Fruit fly (Drosophila melanogaster): Measurements from ENCODE around the gene CG33514.

CG33514 gene

DNA sequence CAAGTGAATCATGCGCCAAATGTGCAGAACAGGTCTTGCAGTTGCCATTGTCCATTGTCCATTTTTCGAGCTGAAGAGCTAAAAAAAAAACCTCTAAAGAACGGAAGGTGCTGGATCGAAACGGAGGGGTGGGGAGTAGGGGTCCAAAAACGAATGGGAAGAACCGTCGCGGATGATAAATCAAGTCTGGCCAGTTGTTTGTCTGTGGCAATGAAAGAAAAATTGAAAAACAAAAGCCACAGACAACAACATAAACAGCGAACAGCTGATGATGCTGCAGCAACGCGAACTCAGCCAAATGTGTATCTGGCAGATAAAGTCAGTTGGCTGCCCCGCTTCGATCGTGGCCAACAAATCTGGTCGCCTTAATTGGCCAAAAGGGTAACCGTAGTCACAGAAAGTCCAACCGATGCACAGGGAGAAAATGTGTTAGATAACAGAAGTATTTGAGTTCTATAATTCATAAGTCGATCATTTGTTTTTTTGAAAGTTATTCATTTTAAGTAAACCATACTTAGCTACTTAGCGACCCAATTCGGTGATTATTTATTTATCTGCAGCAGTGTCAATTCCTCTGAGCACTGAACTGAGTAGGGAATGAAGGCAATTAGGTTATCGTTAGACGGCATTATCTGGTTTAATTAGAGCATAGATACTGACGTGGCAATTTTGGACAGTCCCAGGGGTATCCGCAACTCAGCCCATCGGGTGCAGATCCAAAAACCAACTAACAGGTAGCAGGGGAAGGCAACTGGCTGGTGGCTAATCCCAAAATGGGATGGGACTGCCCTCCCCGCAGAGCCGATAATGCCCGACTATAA, 43.3 kb downstream of the CG33514 start:
- TF ChIP-seq Sin3A (optimal IDR thresholded peaks at IDR 0.05), result no peak
- TF ChIP-seq ttk (optimal IDR thresholded peaks at IDR 0.05), result no peak
- no peak for TF ChIP-seq Myc (optimal IDR thresholded peaks at IDR 0.05)
- TF ChIP-seq h (optimal IDR thresholded peaks at IDR 0.05), result no peak
- TF ChIP-seq psq (optimal IDR thresholded peaks at IDR 0.05), result no peak

DNA sequence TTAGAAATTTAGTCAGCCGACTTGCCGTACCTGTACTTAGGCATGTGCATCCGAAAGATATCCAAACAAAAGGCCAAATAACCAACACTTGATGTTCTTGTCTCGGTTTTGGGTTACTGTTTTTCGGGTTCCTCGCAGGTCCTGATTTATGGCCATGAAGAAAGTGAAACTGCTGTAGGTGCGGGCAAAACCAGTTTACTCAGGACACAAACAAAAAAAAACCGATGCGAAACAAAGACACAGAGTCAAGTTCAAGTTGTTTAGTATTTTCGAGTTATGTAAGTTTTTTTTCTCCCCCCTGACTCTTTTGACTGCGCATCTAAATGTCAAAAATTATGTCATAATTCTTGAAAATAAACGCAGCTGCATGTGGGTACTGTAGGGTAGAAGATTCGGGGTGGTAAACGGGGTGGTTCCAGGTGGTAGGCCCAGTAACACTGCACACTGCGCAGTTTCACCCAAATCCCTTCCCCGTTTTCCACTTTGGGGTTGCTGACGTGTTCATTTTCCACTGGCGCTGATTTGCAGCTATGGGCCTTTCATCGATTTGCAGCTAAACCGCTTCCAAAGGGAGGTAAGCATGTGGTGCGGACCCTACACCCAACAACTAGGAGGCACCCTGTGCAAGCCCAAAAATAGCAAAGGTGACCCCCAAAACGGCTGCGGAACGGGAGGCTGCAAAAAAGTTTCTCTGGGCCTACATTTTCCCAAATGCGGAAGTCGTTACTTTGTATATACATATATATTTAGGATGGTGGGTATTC, 44.1 kb downstream of the CG33514 start:
- TF ChIP-seq Sin3A (optimal IDR thresholded peaks at IDR 0.05) (no peak), ttk (optimal IDR thresholded peaks at IDR 0.05) (no peak), insv (optimal IDR thresholded peaks at IDR 0.05) (no peak), h (optimal IDR thresholded peaks at IDR 0.05) (no peak), psq (optimal IDR thresholded peaks at IDR 0.05) (no peak), Myc (optimal IDR thresholded peaks at IDR 0.05) (no peak)

DNA sequence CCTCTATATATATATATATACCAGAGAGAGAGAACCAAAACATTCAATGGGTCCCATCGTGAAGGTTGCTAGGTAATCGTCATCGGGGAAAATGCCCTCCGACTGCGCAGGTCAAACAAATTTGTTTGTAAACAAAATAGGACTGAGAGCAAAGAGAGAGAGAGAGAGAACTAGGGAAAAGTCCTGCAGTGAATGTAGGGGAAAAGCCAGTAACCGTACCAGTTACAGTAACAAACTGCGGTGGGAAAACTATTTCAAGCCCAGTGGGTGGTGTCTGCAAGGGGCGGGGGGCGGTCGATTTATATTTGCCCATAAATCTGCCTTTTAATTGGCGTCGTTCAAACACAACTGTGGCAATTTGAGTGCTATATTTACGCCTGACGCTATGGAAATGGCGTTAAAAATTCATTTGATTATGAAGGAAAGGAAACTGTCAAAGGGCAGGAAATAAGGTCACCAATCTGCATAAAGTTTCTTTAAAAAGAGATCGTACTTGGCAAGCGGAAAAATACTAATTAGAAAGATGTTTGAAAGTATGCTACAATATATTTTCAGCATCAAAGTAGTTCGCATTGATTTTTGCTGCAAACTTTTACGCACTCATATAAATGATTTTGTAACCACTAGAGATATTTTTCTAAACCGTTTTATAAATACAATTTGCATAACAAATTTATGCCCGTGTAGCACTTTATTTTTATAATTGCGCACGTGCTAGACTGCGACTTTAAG, 44.8 kb downstream of the CG33514 start:
- no peak for TF ChIP-seq Myc (optimal IDR thresholded peaks at IDR 0.05)

DNA sequence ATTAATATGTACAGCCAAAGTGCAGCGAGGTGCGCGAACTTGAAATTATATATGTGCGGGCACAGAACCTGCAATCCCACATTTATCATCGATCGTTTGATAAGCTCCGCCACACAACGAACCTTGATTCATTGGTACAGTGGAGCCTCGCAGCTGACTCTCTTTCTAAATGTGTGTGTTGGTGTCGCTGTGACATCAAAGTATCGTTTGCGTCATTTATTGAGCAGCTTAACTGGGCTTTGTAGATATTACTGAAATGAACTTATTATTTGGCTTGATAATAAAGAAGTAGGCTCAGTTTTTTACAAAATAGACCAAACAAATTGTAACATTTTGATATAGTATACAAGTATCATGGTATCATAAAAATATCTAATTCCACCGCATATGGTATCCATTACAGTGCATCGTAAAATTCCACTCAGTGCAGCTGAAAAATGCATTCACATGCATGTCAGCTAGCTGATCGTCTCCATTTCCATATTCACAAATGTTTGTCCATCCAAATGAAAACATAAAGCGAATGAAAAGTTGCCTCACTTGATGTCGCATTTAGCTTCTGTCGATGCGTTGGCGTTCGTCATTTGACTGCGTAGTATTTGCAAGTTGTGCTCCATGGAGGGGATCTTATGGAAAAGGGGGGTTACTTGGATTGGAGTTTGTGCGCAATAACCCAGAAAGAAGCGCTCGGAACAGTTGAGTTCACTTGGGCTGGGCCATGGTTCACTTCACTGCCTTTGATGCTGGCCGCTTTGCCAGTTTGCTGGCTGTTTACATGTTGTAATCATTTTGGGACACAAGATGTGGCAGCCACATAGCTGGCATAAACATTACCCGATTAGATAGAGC, 46.0 kb downstream of the CG33514 start:
- TF ChIP-seq psq (optimal IDR thresholded peaks at IDR 0.05), result no peak
- TF ChIP-seq insv (optimal IDR thresholded peaks at IDR 0.05), result no peak
- no peak for TF ChIP-seq ttk (optimal IDR thresholded peaks at IDR 0.05)
- no peak for TF ChIP-seq Myc (optimal IDR thresholded peaks at IDR 0.05)
- no peak for TF ChIP-seq h (optimal IDR thresholded peaks at IDR 0.05)
- no peak for TF ChIP-seq Sin3A (optimal IDR thresholded peaks at IDR 0.05)

DNA sequence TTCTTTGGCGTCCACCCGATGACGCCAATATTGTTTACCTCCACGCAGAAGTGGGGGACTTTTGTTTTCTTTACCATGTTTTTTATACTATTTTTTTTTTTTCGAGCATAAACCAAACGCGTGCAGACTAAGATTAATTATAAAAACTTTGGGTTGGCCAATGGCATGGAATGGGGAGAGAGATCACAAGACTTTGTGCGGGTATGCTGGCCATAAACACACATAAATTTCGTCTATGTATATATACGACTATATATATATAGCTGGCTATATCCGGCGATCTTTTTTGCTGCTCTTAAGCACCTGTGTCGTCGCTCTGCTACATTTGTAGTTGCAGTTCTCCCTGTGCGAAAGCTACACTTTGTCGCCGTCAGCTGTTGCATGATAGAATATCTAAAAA, 46.7 kb downstream of the CG33514 start:
- TF ChIP-seq Myc (optimal IDR thresholded peaks at IDR 0.05), result no peak
- no peak for TF ChIP-seq psq (optimal IDR thresholded peaks at IDR 0.05)
- no peak for TF ChIP-seq Sin3A (optimal IDR thresholded peaks at IDR 0.05)

DNA sequence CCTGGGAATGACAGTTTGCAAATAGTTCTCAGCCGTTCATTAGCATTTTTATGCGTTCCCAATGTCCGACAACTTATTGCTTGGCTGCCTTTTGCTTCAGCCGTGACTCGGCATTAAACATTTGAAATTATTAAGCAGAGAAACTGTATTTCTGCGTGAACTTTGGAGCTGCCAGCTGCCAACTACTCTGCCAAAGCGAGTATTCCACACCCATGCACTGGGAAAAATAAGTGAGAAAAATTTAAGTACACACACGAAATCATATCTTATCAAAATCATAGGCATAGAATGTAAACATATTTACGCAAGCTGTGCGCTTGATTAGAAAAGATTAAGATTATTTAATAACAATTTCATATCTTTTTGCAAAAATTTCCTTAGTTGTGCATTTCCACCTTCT, 47.7 kb downstream of the CG33514 start:
- no peak for TF ChIP-seq Sin3A (optimal IDR thresholded peaks at IDR 0.05)
- no peak for TF ChIP-seq h (optimal IDR thresholded peaks at IDR 0.05)

DNA sequence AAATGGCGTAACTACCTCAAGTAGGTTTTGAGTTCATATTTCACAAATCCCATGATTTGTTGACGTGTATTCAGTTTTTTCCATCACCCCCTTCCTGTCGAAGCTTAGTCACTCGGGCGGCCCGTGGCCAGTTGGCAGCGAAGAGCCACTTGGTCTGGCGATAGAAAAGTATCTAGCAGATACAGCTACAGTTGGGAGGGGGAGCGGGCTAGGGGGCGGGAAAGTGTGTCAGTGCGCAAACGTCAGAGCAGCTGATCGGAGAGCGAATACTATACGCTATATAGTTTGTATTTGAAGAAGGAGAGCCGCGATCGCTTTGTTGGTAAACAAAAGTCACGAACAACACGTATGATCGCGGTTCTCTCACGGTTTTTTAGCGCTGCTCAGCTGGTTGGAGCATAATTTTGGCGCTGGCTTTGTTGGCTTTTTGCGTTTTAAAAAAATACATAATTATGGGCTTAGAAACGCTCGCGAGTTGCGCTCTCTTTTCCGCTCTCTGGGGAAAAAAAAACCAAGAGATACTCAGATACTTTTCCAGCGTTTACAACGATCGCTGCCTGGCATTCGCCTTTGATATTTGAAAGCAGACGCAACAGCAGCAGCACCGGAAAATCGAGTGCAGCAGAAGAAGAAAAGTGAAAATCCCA, 48.7 kb downstream of the CG33514 start:
- TF ChIP-seq Sin3A (optimal IDR thresholded peaks at IDR 0.05) (no peak), h (optimal IDR thresholded peaks at IDR 0.05) (no peak), psq (optimal IDR thresholded peaks at IDR 0.05) (no peak), insv (optimal IDR thresholded peaks at IDR 0.05) (no peak), Myc (optimal IDR thresholded peaks at IDR 0.05) (no peak), ttk (optimal IDR thresholded peaks at IDR 0.05) (no peak)

DNA sequence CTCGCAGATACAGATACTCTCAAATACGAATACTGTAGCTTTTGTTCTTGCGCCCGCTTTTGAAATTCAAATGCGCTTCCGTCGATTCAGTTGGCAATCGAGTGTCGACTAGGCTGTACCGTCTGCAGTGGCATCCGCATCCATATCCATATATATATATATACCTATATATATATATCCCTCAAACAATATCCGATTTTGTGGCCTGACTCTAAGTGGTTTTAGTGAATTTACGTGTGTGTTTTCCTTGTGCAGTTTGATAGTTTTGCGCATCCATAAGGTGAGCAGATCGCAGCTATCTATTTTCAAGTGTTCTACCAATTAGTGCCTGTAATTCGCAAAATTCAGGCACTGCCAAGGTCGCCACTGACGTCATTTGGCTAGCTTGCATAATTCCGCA, 49.3 kb downstream of the CG33514 start:
- TF ChIP-seq ttk (optimal IDR thresholded peaks at IDR 0.05) (no peak), Myc (optimal IDR thresholded peaks at IDR 0.05) (no peak), h (optimal IDR thresholded peaks at IDR 0.05) (no peak), insv (optimal IDR thresholded peaks at IDR 0.05) (no peak), psq (optimal IDR thresholded peaks at IDR 0.05) (no peak), Sin3A (optimal IDR thresholded peaks at IDR 0.05) (no peak)

DNA sequence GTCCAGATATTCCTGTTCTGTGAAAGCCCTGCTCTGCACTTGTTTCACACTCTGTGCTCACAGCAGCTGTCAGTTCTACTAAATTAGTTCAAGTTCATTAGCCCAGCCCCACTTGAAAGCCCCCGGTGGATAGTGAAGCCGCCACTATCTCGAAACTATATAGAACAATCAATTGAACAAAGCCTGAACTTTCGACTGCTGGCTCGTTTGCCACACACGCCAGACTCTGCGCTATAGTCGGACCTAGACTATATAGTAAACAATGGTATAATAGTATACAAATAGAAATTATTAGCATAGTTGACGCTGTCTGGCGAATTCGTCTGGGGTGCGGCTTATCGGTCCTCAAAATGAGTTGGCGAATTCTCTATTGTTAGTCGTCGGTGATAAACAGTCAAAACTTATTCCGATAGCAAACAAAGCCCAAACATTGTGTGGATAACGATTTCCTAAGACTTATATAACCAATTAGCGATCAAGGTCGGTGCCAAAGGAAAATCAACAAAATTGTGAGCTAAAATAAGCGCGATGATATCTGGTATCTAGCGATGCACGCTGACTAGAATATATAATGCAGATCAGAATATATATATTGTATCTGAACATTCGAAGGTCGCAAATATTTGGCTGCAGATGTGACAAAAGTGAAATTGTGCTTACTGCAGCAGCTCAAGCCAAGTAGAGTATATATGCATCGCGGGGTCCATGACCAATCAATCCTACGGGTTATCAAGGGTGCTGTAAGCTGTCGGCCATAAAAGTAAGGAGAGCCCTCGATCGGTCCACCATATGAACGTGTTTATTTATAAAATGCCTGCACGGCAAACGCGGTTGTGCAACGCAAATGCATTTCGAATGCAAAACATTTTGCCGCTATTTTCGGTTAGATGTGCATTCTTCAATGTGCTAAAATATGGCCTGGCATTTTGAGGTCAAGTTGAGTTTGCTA, 50.4 kb downstream of the CG33514 start:
- TF ChIP-seq psq (optimal IDR thresholded peaks at IDR 0.05) (no peak), insv (optimal IDR thresholded peaks at IDR 0.05) (no peak), Sin3A (optimal IDR thresholded peaks at IDR 0.05) (no peak), ttk (optimal IDR thresholded peaks at IDR 0.05) (no peak), Myc (optimal IDR thresholded peaks at IDR 0.05) (no peak), h (optimal IDR thresholded peaks at IDR 0.05) (no peak)
